Fruit fly (Drosophila melanogaster): ENCODE measurements around the gene CG31635.

Gene CG31635

DNA sequence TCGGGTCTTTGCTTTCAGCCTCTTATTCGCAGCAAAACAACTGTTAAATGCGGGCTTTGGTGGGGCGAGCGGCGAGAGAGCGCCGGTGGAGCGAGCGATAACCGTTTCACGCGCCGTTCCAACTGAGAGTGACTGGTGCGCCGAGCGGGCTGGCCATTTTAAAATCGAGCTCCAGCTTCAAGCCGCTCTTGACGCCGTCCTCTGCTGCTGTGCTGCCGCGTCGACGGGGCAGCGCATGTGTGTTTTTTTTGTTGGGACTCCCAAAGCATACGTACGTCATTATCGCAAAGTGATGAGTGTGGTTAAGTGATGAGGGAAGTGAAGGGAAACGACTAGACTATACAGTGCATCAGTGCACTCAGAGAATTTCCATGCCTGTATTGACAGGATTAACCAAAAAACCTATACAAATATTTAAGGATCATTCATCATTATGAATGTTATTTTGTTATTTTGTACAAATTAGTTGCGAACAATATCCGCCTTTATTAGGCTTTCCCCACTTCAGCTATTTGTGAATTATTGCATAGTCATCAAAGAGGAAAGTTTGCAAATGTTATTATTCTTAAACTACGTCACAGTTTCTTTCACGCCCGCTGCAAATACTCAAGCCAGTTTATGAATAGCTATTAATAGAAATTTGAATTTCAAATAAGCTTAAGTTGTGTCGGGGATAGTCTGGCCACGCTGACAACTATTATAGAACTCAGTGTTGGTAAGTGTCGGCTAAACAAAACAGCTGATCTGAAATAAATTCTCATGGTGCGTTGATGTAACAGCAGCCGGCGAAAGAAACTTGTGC, 24.5 kb upstream of the CG31635 start, which contains the start of gene Spn27A (continued):
- TF ChIP-seq CoRest (tag; optimal IDR thresholded peaks at IDR 0.05) (peak; percentile 68), Ets97D (GFP tag; optimal IDR thresholded peaks at IDR 0.05) (peak; percentile 65), dysf (GFP tag; IDR thresholded peaks at IDR 0.05) (peak; percentile 54), unpg (GFP tag; optimal IDR thresholded peaks at IDR 0.05) (peak; percentile 61), CG13424 (tag; optimal IDR thresholded peaks at IDR 0.05) (peak; percentile 61), hkb (optimal IDR thresholded peaks at IDR 0.05) (no peak), hkb (GFP tag; IDR thresholded peaks at IDR 0.05) (peak; percentile 50; the same call in 1 of the 2 replicates), dm (GFP tag; optimal IDR thresholded peaks at IDR 0.05) (peak; percentile 63), crol (GFP tag; IDR thresholded peaks at IDR 0.05) (peak; percentile 70), ash1 (GFP tag; optimal IDR thresholded peaks at IDR 0.05) (no peak), CG6654 (GFP tag; optimal IDR thresholded peaks at IDR 0.05) (peak; percentile 2), eyg (GFP tag; optimal IDR thresholded peaks at IDR 0.05) (peak; percentile 1), Fer2 (tag; optimal IDR thresholded peaks at IDR 0.05) (peak; percentile 29), phol (tag; optimal IDR thresholded peaks at IDR 0.05) (peak; percentile 78), CG12104 (GFP tag; optimal IDR thresholded peaks at IDR 0.05) (peak; percentile 56), Six4 (GFP tag; optimal IDR thresholded peaks at IDR 0.05) (peak; percentile 25), TFAM (GFP tag; optimal IDR thresholded peaks at IDR 0.05) (no peak), CG7556 (GFP tag; optimal IDR thresholded peaks at IDR 0.05) (peak; percentile 68), CG11398 (GFP tag; optimal IDR thresholded peaks at IDR 0.05) (no peak), CG8944 (GFP tag; optimal IDR thresholded peaks at IDR 0.05) (peak; percentile 0), NK7.1 (GFP tag; optimal IDR thresholded peaks at IDR 0.05) (peak; percentile 42), seq (GFP tag; IDR thresholded peaks at IDR 0.05) (peak; percentile 26; the same call in 1 of the 2 replicates), Meics (GFP tag; optimal IDR thresholded peaks at IDR 0.05) (no peak), pita (GFP tag; optimal IDR thresholded peaks at IDR 0.05) (no peak), Rfx (GFP tag; IDR thresholded peaks at IDR 0.05) (peak; percentile 25; the same call in 1 of the 2 replicates), dmrt11E (tag; optimal IDR thresholded peaks at IDR 0.05) (peak; percentile 43), ERR (GFP tag; optimal IDR thresholded peaks at IDR 0.05) (peak; percentile 19), cas (GFP tag; IDR thresholded peaks at IDR 0.05) (no peak), CG7271 (tag; optimal IDR thresholded peaks at IDR 0.05) (no peak), cato (GFP tag; optimal IDR thresholded peaks at IDR 0.05; ENCODE audit: borderline replicate concordance) (no peak), Kr (GFP tag; optimal IDR thresholded peaks at IDR 0.05) (no peak), CG13624 (GFP tag; optimal IDR thresholded peaks at IDR 0.05) (peak; percentile 65), CG2712 (tag; optimal IDR thresholded peaks at IDR 0.05) (peak; percentile 74), CG2875 (GFP tag; optimal IDR thresholded peaks at IDR 0.05) (peak; percentile 66), salm (tag; optimal IDR thresholded peaks at IDR 0.05) (peak; percentile 31), D (optimal IDR thresholded peaks at IDR 0.05) (no peak), D (GFP tag; optimal IDR thresholded peaks at IDR 0.05) (peak; percentile 60), CG17829 (tag; optimal IDR thresholded peaks at IDR 0.05) (peak; percentile 59), CG17186 (GFP tag; optimal IDR thresholded peaks at IDR 0.05) (peak; percentile 3), Hand (GFP tag; optimal IDR thresholded peaks at IDR 0.05) (no peak), CG34224 (GFP tag; IDR thresholded peaks at IDR 0.05; ENCODE audit: partially characterized antibody) (peak; percentile 37; the same call in 2 of the 3 replicates), CG12744 (GFP tag; optimal IDR thresholded peaks at IDR 0.05) (no peak), psq (GFP tag; optimal IDR thresholded peaks at IDR 0.05) (no peak), Atf3 (GFP tag; optimal IDR thresholded peaks at IDR 0.05) (peak; percentile 50), onecut (GFP tag; IDR thresholded peaks at IDR 0.05) (peak; percentile 32; the same call in 1 of the 2 replicates), sug (tag; optimal IDR thresholded peaks at IDR 0.05) (peak; percentile 2), CG1647 (GFP tag; optimal IDR thresholded peaks at IDR 0.05) (no peak), Myb (GFP tag; optimal IDR thresholded peaks at IDR 0.05) (peak; percentile 79), CG12942 (GFP tag; optimal IDR thresholded peaks at IDR 0.05) (peak; percentile 36), hbn (GFP tag; IDR thresholded peaks at IDR 0.05; ENCODE audit: partially characterized antibody) (peak; percentile 26)

Measured in whole organism, embryonic.